Fruit fly (Drosophila melanogaster) whole organism, pupa: ENCODE data around the gene BBS8.
A peak's percentile ranks its signal among the peaks of the same experiment; 100 is the strongest.

ENCODE experiments used
- CG10348 ChIP-seq: fragments of 200-800 bp; sonication (Bioruptor generic); IDR thresholded peaks from 2 replicates; pipeline ENCODE4 v1.3.6; 2022; ENCODE audit warnings: missing biosample characterization, missing genetic modification characterization
- CG12605 ChIP-seq: fragments of 200-800 bp; sonication (Bioruptor generic); IDR thresholded peaks from 2 replicates; pipeline ENCODE4 v1.3.6; 2022; ENCODE audit warnings: missing biosample characterization, missing genetic modification characterization
- CG13204 ChIP-seq: fragments of 200-800 bp; sonication (Bioruptor generic); optimal IDR thresholded peaks from 2 replicates; lab custom pipeline; 2018; ENCODE audit warnings: missing biosample characterization, mild to moderate bottlenecking, missing genetic modification characterization, moderate library complexity
- CG14655 ChIP-seq: fragments of 200-800 bp; sonication (Bioruptor generic); optimal IDR thresholded peaks from 3 replicates; lab custom pipeline; 2017; ENCODE audit warnings: mild to moderate bottlenecking, missing biosample characterization, missing genetic modification reagents, missing genetic modification characterization
- CG15710 ChIP-seq: fragments of 200-800 bp; sonication (Bioruptor generic); optimal IDR thresholded peaks from 2 replicates; lab custom pipeline; 2018; ENCODE audit warnings: missing biosample characterization, mild to moderate bottlenecking, missing genetic modification characterization, moderate library complexity
- CG17806 ChIP-seq: fragments of 200-800 bp; sonication (Bioruptor generic); optimal IDR thresholded peaks from 2 replicates; lab custom pipeline; 2018; ENCODE audit warnings: missing biosample characterization, mild to moderate bottlenecking, missing genetic modification characterization, moderate library complexity
- CG32121 ChIP-seq: fragments of 200-800 bp; sonication (Bioruptor generic); IDR thresholded peaks from 2 replicates; pipeline ENCODE4 v1.3.6; 2022; ENCODE audit warnings: missing biosample characterization, missing genetic modification characterization
- CG34367 ChIP-seq: fragments of 200-800 bp; sonication (Bioruptor generic); optimal IDR thresholded peaks from 2 replicates; lab custom pipeline; 2018; ENCODE audit warnings: missing biosample characterization, mild to moderate bottlenecking, missing genetic modification characterization
- CG4496 ChIP-seq: fragments of 200-800 bp; sonication (Bioruptor generic); IDR thresholded peaks from 3 replicates; pipeline ENCODE4 v1.3.6; 2022; ENCODE audit warnings: missing biosample characterization, missing genetic modification characterization
- CG8159 ChIP-seq: fragments of 200-800 bp; sonication (Bioruptor generic); optimal IDR thresholded peaks from 3 replicates; lab custom pipeline; 2018; ENCODE audit warnings: missing biosample characterization, mild to moderate bottlenecking, missing genetic modification characterization, moderate library complexity
- CG8301 ChIP-seq: fragments of 200-800 bp; sonication (Bioruptor generic); optimal IDR thresholded peaks from 2 replicates; lab custom pipeline; 2018; ENCODE audit warnings: missing biosample characterization, mild to moderate bottlenecking, missing genetic modification characterization
- CG9948 ChIP-seq: fragments of 200-800 bp; sonication (Bioruptor generic); optimal IDR thresholded peaks from 2 replicates; lab custom pipeline; 2018; ENCODE audit warnings: missing biosample characterization, mild to moderate bottlenecking, missing genetic modification characterization, moderate library complexity
- D1 ChIP-seq: fragments of 200-800 bp; sonication (Bioruptor generic); optimal IDR thresholded peaks from 2 replicates; lab custom pipeline; 2018; ENCODE audit warnings: missing biosample characterization, mild to moderate bottlenecking, missing genetic modification characterization, moderate library complexity
- EcR ChIP-seq: fragments of 200-800 bp; sonication (Bioruptor generic); optimal IDR thresholded peaks from 3 replicates; lab custom pipeline; 2019; ENCODE audit warnings: missing biosample characterization, missing genetic modification characterization, mild to moderate bottlenecking, moderate library complexity, missing genetic modification reagents
- Ets98B ChIP-seq: fragments of 200-800 bp; sonication (Bioruptor generic); IDR thresholded peaks from 2 replicates; pipeline ENCODE4 v1.3.6; 2022; ENCODE audit warnings: missing biosample characterization, missing genetic modification characterization
- Pif1A ChIP-seq: fragments of 200-800 bp; sonication (Bioruptor generic); optimal IDR thresholded peaks from 3 replicates; lab custom pipeline; 2016; ENCODE audit warnings: missing biosample characterization, missing genetic modification characterization
- Pif1B ChIP-seq: fragments of 200-800 bp; sonication (Bioruptor generic); optimal IDR thresholded peaks from 3 replicates; lab custom pipeline; 2016; ENCODE audit warnings: missing biosample characterization, missing genetic modification characterization
- Snoo ChIP-seq: fragments of 200-800 bp; sonication (Bioruptor generic); optimal IDR thresholded peaks from 3 replicates; lab custom pipeline; 2017; ENCODE audit warnings: missing biosample characterization, mild to moderate bottlenecking, missing genetic modification characterization, inconsistent platforms
- fd96Ca ChIP-seq: fragments of 200-800 bp; sonication (Bioruptor generic); IDR thresholded peaks from 3 replicates; pipeline ENCODE4 v1.3.6; 2022; ENCODE audit warnings: missing biosample characterization, missing genetic modification characterization
- gl ChIP-seq: fragments of 200-800 bp; sonication (Bioruptor generic); optimal IDR thresholded peaks from 2 replicates; lab custom pipeline; 2018; ENCODE audit warnings: missing biosample characterization, mild to moderate bottlenecking, missing genetic modification characterization
- rn ChIP-seq: fragments of 200-800 bp; sonication (Bioruptor generic); IDR thresholded peaks from 2 replicates; pipeline ENCODE4 v1.3.6; 2022; ENCODE audit warnings: missing biosample characterization, missing genetic modification characterization

Gene BBS8

dm6 chr2L:423160-423559 is 487 bp downstream of the BBS8 start:
- TF ChIP-seq rn, result no peak
- TF ChIP-seq Ets98B, result no peak
- no peak for TF ChIP-seq EcR (GFP tag; lab: Kevin White, UChicago)
- TF ChIP-seq Pif1A (GFP tag; lab: Kevin White, UChicago), result peak; percentile 64
- TF ChIP-seq CG8159, result peak; percentile 45
- peak; percentile 72 for TF ChIP-seq CG14655 (GFP tag; lab: Kevin White, UChicago)
- TF ChIP-seq CG13204 (GFP tag; lab: Kevin White, UChicago), result no peak
- no peak for TF ChIP-seq D1 (tag; lab: Kevin White, UChicago)
- peak; percentile 56 for TF ChIP-seq CG17806 (tag; lab: Kevin White, UChicago)
- no peak for TF ChIP-seq CG10348 (GFP tag; lab: Robert Waterston, UW)
- TF ChIP-seq CG32121 (GFP tag; lab: Robert Waterston, UW), result no peak
- TF ChIP-seq CG12605 (GFP tag; lab: Robert Waterston, UW), result no peak
- peak; percentile 29; the same call in 1 of the 3 replicates for TF ChIP-seq CG4496 (GFP tag; lab: Robert Waterston, UW)
- TF ChIP-seq fd96Ca, result no peak
- TF ChIP-seq Snoo, result peak; percentile 78
- TF ChIP-seq CG15710 (tag; lab: Kevin White, UChicago), result peak; percentile 45
- TF ChIP-seq CG34367 (tag; lab: Kevin White, UChicago), result peak; percentile 14
- TF ChIP-seq gl (tag; lab: Kevin White, UChicago), result no peak
- TF ChIP-seq CG9948, result peak; percentile 61
- TF ChIP-seq Pif1B (GFP tag; lab: Kevin White, UChicago), result peak; percentile 52
- TF ChIP-seq CG8301 (tag; lab: Kevin White, UChicago), result peak; percentile 51

- TF ChIP-seq Pif1A (GFP tag; lab: Kevin White, UChicago) (no peak), Pif1B (GFP tag; lab: Kevin White, UChicago) (no peak), CG8159 (no peak), fd96Ca (no peak), CG9948 (no peak), D1 (tag; lab: Kevin White, UChicago) (no peak), CG8301 (tag; lab: Kevin White, UChicago) (no peak)
Observed at dm6 chr2L:425491-425890, 2.8 kb downstream of the BBS8 start.

- TF ChIP-seq EcR (GFP tag; lab: Kevin White, UChicago) (no peak), CG12605 (GFP tag; lab: Robert Waterston, UW) (no peak), Snoo (no peak), CG8301 (tag; lab: Kevin White, UChicago) (no peak), D1 (tag; lab: Kevin White, UChicago) (no peak), CG4496 (GFP tag; lab: Robert Waterston, UW) (no peak), fd96Ca (no peak)
Observed at dm6 chr2L:426449-426848, 3.8 kb downstream of the BBS8 start.

dm6 chr2L:427338-428234 is 4.9 kb downstream of the BBS8 start:
- TF ChIP-seq CG17806 (tag; lab: Kevin White, UChicago) (peak; percentile 90), Pif1B (GFP tag; lab: Kevin White, UChicago) (peak; percentile 94), CG14655 (GFP tag; lab: Kevin White, UChicago) (peak; percentile 93), Ets98B (peak; percentile 96), CG12605 (GFP tag; lab: Robert Waterston, UW) (peak; percentile 91), CG34367 (tag; lab: Kevin White, UChicago) (peak; percentile 81), gl (tag; lab: Kevin White, UChicago) (peak; percentile 90), CG9948 (peak; percentile 87), CG13204 (GFP tag; lab: Kevin White, UChicago) (peak; percentile 88), CG8301 (tag; lab: Kevin White, UChicago) (peak; percentile 93), CG15710 (tag; lab: Kevin White, UChicago) (peak; percentile 93), CG8159 (peak; percentile 90), CG10348 (GFP tag; lab: Robert Waterston, UW) (peak; percentile 69; the same call in 1 of the 2 replicates), CG4496 (GFP tag; lab: Robert Waterston, UW) (peak; percentile 96), CG32121 (GFP tag; lab: Robert Waterston, UW) (peak; percentile 93), fd96Ca (peak; percentile 98), Snoo (peak; percentile 89), Pif1A (GFP tag; lab: Kevin White, UChicago) (peak; percentile 91), D1 (tag; lab: Kevin White, UChicago) (peak; percentile 77), EcR (GFP tag; lab: Kevin White, UChicago) (peak; percentile 79), rn (peak; percentile 91)

- TF ChIP-seq CG8159, result no peak
Observed at dm6 chr2L:428380-428989, 5.8 kb downstream of the BBS8 start.
